Worm (Caenorhabditis elegans) whole organism, L1 larva: Measurements from ENCODE around the gene pmp-5.
A peak's percentile ranks its signal among the peaks of the same experiment; 100 is the strongest.

ENCODE experiments used
- C04F5.9 ChIP-seq: sonication (generic microtip); optimal IDR thresholded peaks from 2 replicates; lab custom pipeline; 2016; ENCODE audit warnings: missing genetic modification characterization, missing compliant biosample characterization
- C16A3.4 ChIP-seq: fragments of 150-350 bp; optimal IDR thresholded peaks from 2 replicates; lab custom pipeline; 2014; ENCODE audit warnings: missing biosample characterization, missing genetic modification characterization
- C34B4.2 ChIP-seq: sonication (generic microtip); optimal IDR thresholded peaks from 2 replicates; lab custom pipeline; 2017; ENCODE audit warnings: mild to moderate bottlenecking, missing genetic modification characterization, missing compliant biosample characterization
- F16B12.6 ChIP-seq: fragments of 150-350 bp; optimal IDR thresholded peaks from 2 replicates; lab custom pipeline; 2014; ENCODE audit warnings: missing biosample characterization, missing genetic modification characterization
- ama-1 ChIP-seq: fragments of 150-350 bp; optimal IDR thresholded peaks from 2 replicates; lab custom pipeline; 2014
- ceh-63 ChIP-seq: fragments of 200-800 bp; sonication (Bioruptor generic); optimal IDR thresholded peaks from 2 replicates; lab custom pipeline; 2018; ENCODE audit warnings: mild to moderate bottlenecking, missing genetic modification characterization, missing compliant biosample characterization
- ceh-82 ChIP-seq, 3 experiments: fragments of 150-350 bp in 1 of 3; sonication (generic microtip) in 2 of 3; optimal IDR thresholded peaks; 2 replicates each; lab custom pipeline; 2014 to 2017; ENCODE audit warnings: missing biosample characterization in 3 of 3, missing genetic modification characterization in 3 of 3
- ceh-88 ChIP-seq: fragments of 200-800 bp; sonication (Bioruptor generic); IDR thresholded peaks from 2 replicates; pipeline ENCODE4 v1.3.6; 2022; ENCODE audit warnings: missing genetic modification characterization, missing compliant biosample characterization
- dsc-1 ChIP-seq: sonication (generic microtip); optimal IDR thresholded peaks from 2 replicates; lab custom pipeline; 2016; ENCODE audit warnings: mild to moderate bottlenecking, missing genetic modification characterization, missing compliant biosample characterization
- efl-1 ChIP-seq, 4 experiments: fragments of 150-350 bp; optimal IDR thresholded peaks in 3 of 4; peaks in 1 of 4; 1 replicate in 1 of 4; 2 replicates in 3 of 4; lab custom pipeline; 2014; ENCODE audit warnings: missing biosample characterization in 2 of 4, missing genetic modification characterization in 2 of 4, missing genetic modification reagents in 2 of 4
- elt-2 ChIP-seq: sonication (generic microtip); optimal IDR thresholded peaks from 2 replicates; lab custom pipeline; 2016; ENCODE audit warnings: missing genetic modification characterization, mild to moderate bottlenecking, inconsistent platforms, missing compliant biosample characterization, missing genetic modification reagents
- fkh-10 ChIP-seq: sonication (generic microtip); optimal IDR thresholded peaks from 2 replicates; lab custom pipeline; 2017; ENCODE audit warnings: missing biosample characterization, missing genetic modification reagents, missing genetic modification characterization
- fkh-4 ChIP-seq: sonication (generic microtip); optimal IDR thresholded peaks from 2 replicates; lab custom pipeline; 2016; ENCODE audit warnings: missing compliant biosample characterization, missing genetic modification characterization, borderline replicate concordance
- fkh-8 ChIP-seq: sonication (generic microtip); optimal IDR thresholded peaks from 2 replicates; lab custom pipeline; 2016; ENCODE audit warnings: mild to moderate bottlenecking, missing genetic modification characterization, missing compliant biosample characterization
- fos-1 ChIP-seq: fragments of 150-350 bp; optimal IDR thresholded peaks from 2 replicates; lab custom pipeline; 2014; ENCODE audit warnings: missing biosample characterization, missing genetic modification characterization
- irx-1 ChIP-seq: sonication (generic microtip); optimal IDR thresholded peaks from 2 replicates; lab custom pipeline; 2016; ENCODE audit warnings: missing genetic modification characterization, missing compliant biosample characterization
- isw-1 ChIP-seq: fragments of 200-800 bp; sonication (Bioruptor generic); IDR thresholded peaks from 2 replicates; pipeline ENCODE4 v1.3.6; 2022; ENCODE audit warnings: missing genetic modification characterization, missing compliant biosample characterization
- jun-1 ChIP-seq: fragments of 150-350 bp; optimal IDR thresholded peaks from 2 replicates; lab custom pipeline; 2014; ENCODE audit warnings: missing biosample characterization, missing genetic modification reagents, missing genetic modification characterization
- lin-14 ChIP-seq: fragments of 200-800 bp; sonication (Bioruptor generic); optimal IDR thresholded peaks from 2 replicates; lab custom pipeline; 2018; ENCODE audit warnings: mild to moderate bottlenecking, missing genetic modification characterization, moderate library complexity, missing compliant biosample characterization
- lin-15B ChIP-seq: fragments of 150-350 bp; sonication (generic microtip); optimal IDR thresholded peaks from 3 replicates; lab custom pipeline; 2014; ENCODE audit warnings: missing biosample characterization, missing genetic modification characterization
- lin-35 ChIP-seq, 2 experiments: fragments of 150-350 bp; optimal IDR thresholded peaks; 2 replicates each; lab custom pipeline; 2014; ENCODE audit warnings: missing biosample characterization in 2 of 2, missing genetic modification characterization in 2 of 2, missing genetic modification reagents in 2 of 2
- lin-39 ChIP-seq: fragments of 150-350 bp; optimal IDR thresholded peaks from 2 replicates; lab custom pipeline; 2014; ENCODE audit warnings: missing biosample characterization, missing genetic modification reagents, missing genetic modification characterization
- lsy-2 ChIP-seq, 2 experiments: fragments of 150-350 bp; optimal IDR thresholded peaks; 2 replicates each; lab custom pipeline; 2014; ENCODE audit warnings: missing biosample characterization in 2 of 2, missing genetic modification characterization in 2 of 2
- mab-9 ChIP-seq: fragments of 200-800 bp; sonication (Bioruptor generic); IDR thresholded peaks from 2 replicates; pipeline ENCODE4 v1.3.6; 2022; ENCODE audit warnings: missing genetic modification reagents, missing genetic modification characterization, missing compliant biosample characterization
- mdl-1 ChIP-seq, 2 experiments: fragments of 150-350 bp; optimal IDR thresholded peaks; 2 replicates each; lab custom pipeline; 2014 to 2017; ENCODE audit warnings: missing biosample characterization in 2 of 2, missing genetic modification characterization in 2 of 2, inconsistent platforms in 1 of 2
- mef-2 ChIP-seq: fragments of 150-350 bp; optimal IDR thresholded peaks from 2 replicates; lab custom pipeline; 2014; ENCODE audit warnings: missing biosample characterization, missing genetic modification characterization
- mep-1 ChIP-seq: fragments of 150-350 bp; optimal IDR thresholded peaks from 2 replicates; lab custom pipeline; 2014; ENCODE audit warnings: missing biosample characterization, missing genetic modification characterization
- nhr-19 ChIP-seq: fragments of 200-800 bp; sonication (Bioruptor generic); conservative IDR thresholded peaks from 2 replicates; pipeline ENCODE4 v1.3.6; 2022; ENCODE audit warnings: missing genetic modification characterization, missing compliant biosample characterization
- nhr-28 ChIP-seq: fragments of 150-350 bp; optimal IDR thresholded peaks from 2 replicates; lab custom pipeline; 2014; ENCODE audit warnings: missing biosample characterization, missing genetic modification characterization
- nhr-47 ChIP-seq: sonication (generic microtip); optimal IDR thresholded peaks from 2 replicates; lab custom pipeline; 2016; ENCODE audit warnings: mild to moderate bottlenecking, missing genetic modification characterization, moderate library complexity, missing compliant biosample characterization
- nhr-71 ChIP-seq: sonication (generic microtip); optimal IDR thresholded peaks from 2 replicates; lab custom pipeline; 2016; ENCODE audit warnings: mild to moderate bottlenecking, missing genetic modification characterization, moderate library complexity, missing compliant biosample characterization
- nhr-76 ChIP-seq: sonication (generic microtip); optimal IDR thresholded peaks from 2 replicates; lab custom pipeline; 2017; ENCODE audit warnings: missing biosample characterization, missing genetic modification characterization
- nhr-84 ChIP-seq: sonication (generic microtip); optimal IDR thresholded peaks from 2 replicates; lab custom pipeline; 2017; ENCODE audit warnings: missing biosample characterization, missing genetic modification characterization
- nhr-90 ChIP-seq: sonication (generic microtip); optimal IDR thresholded peaks from 2 replicates; lab custom pipeline; 2016; ENCODE audit warnings: mild to moderate bottlenecking, missing genetic modification characterization, missing compliant biosample characterization; ENCODE audit not compliant: poor library complexity
- pag-3 ChIP-seq: sonication (generic microtip); optimal IDR thresholded peaks from 2 replicates; lab custom pipeline; 2017; ENCODE audit warnings: missing genetic modification characterization, mild to moderate bottlenecking, missing compliant biosample characterization, antibody characterized with exemption, borderline replicate concordance; ENCODE audit not compliant: insufficient read depth
- pax-3 ChIP-seq: fragments of 200-800 bp; sonication (Bioruptor generic); optimal IDR thresholded peaks from 2 replicates; lab custom pipeline; 2018; ENCODE audit warnings: mild to moderate bottlenecking, missing genetic modification characterization, moderate library complexity, missing compliant biosample characterization
- pqm-1 ChIP-seq: sonication (generic microtip); optimal IDR thresholded peaks from 3 replicates; lab custom pipeline; 2017; ENCODE audit warnings: missing biosample characterization, missing genetic modification characterization
- rnt-1 ChIP-seq: sonication (generic microtip); optimal IDR thresholded peaks from 2 replicates; lab custom pipeline; 2016; ENCODE audit warnings: mild to moderate bottlenecking, missing genetic modification characterization, moderate library complexity, missing compliant biosample characterization
- skn-1 ChIP-seq: fragments of 150-350 bp; optimal IDR thresholded peaks from 2 replicates; lab custom pipeline; 2014; ENCODE audit warnings: missing biosample characterization, missing genetic modification characterization
- snpc-4 ChIP-seq: fragments of 150-350 bp; optimal IDR thresholded peaks from 2 replicates; lab custom pipeline; 2014; ENCODE audit warnings: missing biosample characterization, missing genetic modification characterization
- snu-23 ChIP-seq: sonication (generic microtip); optimal IDR thresholded peaks from 2 replicates; lab custom pipeline; 2016; ENCODE audit warnings: missing genetic modification characterization, missing compliant biosample characterization
- sptf-1 ChIP-seq: fragments of 150-350 bp; optimal IDR thresholded peaks from 2 replicates; lab custom pipeline; 2014; ENCODE audit warnings: missing biosample characterization, missing genetic modification characterization
- sup-37 ChIP-seq: fragments of 200-800 bp; sonication (Bioruptor generic); optimal IDR thresholded peaks from 2 replicates; lab custom pipeline; 2018; ENCODE audit warnings: mild to moderate bottlenecking, missing genetic modification characterization, missing compliant biosample characterization
- swsn-7 ChIP-seq: sonication (generic microtip); optimal IDR thresholded peaks from 2 replicates; lab custom pipeline; 2016; ENCODE audit warnings: missing genetic modification characterization, missing compliant biosample characterization
- tbx-2 ChIP-seq: sonication (generic microtip); optimal IDR thresholded peaks from 2 replicates; lab custom pipeline; 2016; ENCODE audit warnings: missing genetic modification characterization, missing compliant biosample characterization
- tlp-1 ChIP-seq: fragments of 150-350 bp; optimal IDR thresholded peaks from 2 replicates; lab custom pipeline; 2014; ENCODE audit warnings: missing biosample characterization, missing genetic modification characterization
- unc-130 ChIP-seq: fragments of 150-350 bp; optimal IDR thresholded peaks from 2 replicates; lab custom pipeline; 2017; ENCODE audit warnings: missing biosample characterization, missing genetic modification characterization, inconsistent platforms
- unc-86 ChIP-seq: sonication (generic microtip); optimal IDR thresholded peaks from 2 replicates; lab custom pipeline; 2016; ENCODE audit warnings: missing genetic modification characterization, missing compliant biosample characterization
- zag-1 ChIP-seq: fragments of 150-350 bp; optimal IDR thresholded peaks from 2 replicates; lab custom pipeline; 2014; ENCODE audit warnings: missing biosample characterization, missing genetic modification characterization
- ztf-4 ChIP-seq: fragments of 150-350 bp; optimal IDR thresholded peaks from 2 replicates; lab custom pipeline; 2014; ENCODE audit warnings: missing biosample characterization, missing genetic modification characterization

pmp-5 gene

DNA sequence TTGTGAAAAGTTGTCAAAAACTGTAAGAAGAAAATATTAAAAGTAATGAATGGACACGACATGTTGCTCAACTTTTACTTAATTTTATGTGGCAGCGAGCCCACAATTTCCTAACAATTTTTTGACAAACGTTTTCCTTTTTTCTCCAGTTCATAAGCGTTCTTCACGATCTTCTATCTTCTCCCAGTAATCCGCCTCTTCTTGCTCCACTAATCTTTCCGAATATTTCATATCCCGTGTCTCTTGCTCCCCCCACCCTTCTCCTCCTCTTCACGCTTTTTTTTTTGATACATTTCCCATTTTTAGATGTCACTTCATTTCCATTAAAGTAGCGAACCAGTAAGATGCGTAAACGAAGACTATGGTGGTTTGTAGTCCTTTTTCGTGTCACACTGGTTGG, 32.7 kb downstream of the pmp-5 start, which contains the start of gene scd-2:
TSS of gene scd-2 (plus strand) at position 301 of the 400 bp plus-strand sequence.
- TF ChIP-seq nhr-47 (tag; lab: Kevin White, UChicago) (no peak), nhr-84 (tag; lab: Kevin White, UChicago) (no peak), ceh-63 (GFP tag; lab: Kevin White, UChicago) (no peak), sptf-1 (no peak), lin-39 (tag; lab: Kevin White, UChicago) (no peak), nhr-28 (tag; lab: Kevin White, UChicago) (no peak), nhr-19 (GFP tag; lab: Robert Waterston, UW) (no peak), ztf-4 (no peak), C04F5.9 (tag; lab: Kevin White, UChicago) (no peak), nhr-76 (no peak), zag-1 (no peak), nhr-90 (no peak), rnt-1 (tag; lab: Kevin White, UChicago) (no peak), fkh-4 (tag; lab: Kevin White, UChicago) (no peak), swsn-7 (tag; lab: Kevin White, UChicago) (no peak), F16B12.6 (no peak), mab-9 (no peak)

DNA sequence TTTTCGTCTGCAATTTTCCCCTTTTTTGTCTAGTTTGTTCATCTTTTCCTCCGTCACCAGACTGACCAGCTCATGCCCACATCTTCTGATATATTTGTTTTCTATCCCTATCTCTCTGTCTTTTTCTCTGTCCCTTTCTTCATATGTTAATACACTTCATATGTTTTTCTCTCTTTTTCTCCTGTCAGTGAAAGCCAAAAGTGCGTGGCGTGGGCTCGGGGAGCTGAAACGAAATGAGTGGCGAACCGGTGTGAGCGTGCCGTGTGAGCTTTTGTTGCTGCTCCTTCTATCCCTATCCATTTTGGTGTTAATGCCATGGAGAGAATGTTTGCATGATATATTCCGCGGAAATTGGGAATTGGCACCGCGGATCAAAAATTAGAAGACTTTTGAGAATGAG, 33.7 kb downstream of the pmp-5 start:
- TF ChIP-seq ceh-88 (GFP tag; lab: Robert Waterston, UW) (no peak), fkh-10 (GFP tag; lab: Kevin White, UChicago) (no peak), F16B12.6 (no peak), snpc-4 (tag; lab: Kevin White, UChicago) (no peak), nhr-28 (tag; lab: Kevin White, UChicago) (no peak), pag-3 (no peak), fkh-8 (peak; percentile 67), mab-9 (no peak), unc-86 (peak; percentile 2), unc-130 (tag; lab: Kevin White, UChicago) (no peak), jun-1 (tag; lab: Kevin White, UChicago) (no peak), elt-2 (tag; lab: Kevin White, UChicago) (no peak), lin-14 (GFP tag; lab: Kevin White, UChicago) (peak; percentile 34), nhr-76 (no peak), mef-2 (tag; lab: Kevin White, UChicago) (no peak), skn-1 (tag; lab: Kevin White, UChicago) (no peak), irx-1 (no peak), fos-1 (tag; lab: Kevin White, UChicago) (no peak), lsy-2 (tag; optimal IDR thresholded peaks at IDR 0.05; lab: Kevin White, UChicago) (peak in 1 of 2 experiments; percentile 2), lin-15B (tag; lab: Kevin White, UChicago) (no peak), mdl-1 (tag; optimal IDR thresholded peaks at IDR 0.05; lab: Kevin White, UChicago) (no peak), ceh-82 (tag; optimal IDR thresholded peaks at IDR 0.05; lab: Kevin White, UChicago) (peak in 1 of 3 experiments; percentile 24), dsc-1 (tag; lab: Kevin White, UChicago) (peak; percentile 35), tlp-1 (tag; lab: Kevin White, UChicago) (no peak), snu-23 (GFP tag; lab: Kevin White, UChicago) (no peak)

DNA sequence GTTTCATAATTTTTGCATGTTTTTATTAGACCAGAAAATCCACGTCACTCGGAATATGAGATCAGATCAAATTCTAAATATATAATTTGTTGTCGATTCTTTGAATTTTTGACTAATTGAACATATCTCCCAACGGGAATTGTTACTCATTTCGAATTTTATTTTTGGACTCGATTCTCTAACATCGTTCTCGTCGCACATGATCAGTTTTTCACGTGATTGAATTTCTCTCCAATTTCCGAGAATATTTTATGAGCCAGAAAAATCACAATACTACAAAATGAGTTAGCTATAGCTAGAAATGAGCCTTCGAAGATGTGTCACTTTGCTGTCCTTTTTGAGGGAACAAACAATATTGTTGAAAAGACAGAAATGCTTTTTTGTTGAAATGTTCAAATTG, 34.8 kb downstream of the pmp-5 start:
- peak; percentile 18 for TF ChIP-seq fos-1 (tag; lab: Kevin White, UChicago)
- TF ChIP-seq jun-1 (tag; lab: Kevin White, UChicago), result no peak
- no peak for TF ChIP-seq C34B4.2 (tag; lab: Kevin White, UChicago)
- TF ChIP-seq pqm-1, result no peak
- TF ChIP-seq efl-1 (optimal IDR thresholded peaks at IDR 0.05; lab: Kevin White, UChicago), result no peak
- no peak for TF ChIP-seq efl-1 (GFP tag; optimal IDR thresholded peaks at IDR 0.05 in 1 of 2; lab: Kevin White, UChicago)
- TF ChIP-seq mep-1 (tag; lab: Kevin White, UChicago), result peak; percentile 10
- TF ChIP-seq ceh-82 (tag; optimal IDR thresholded peaks at IDR 0.05; lab: Kevin White, UChicago), result no peak
- peak; percentile 83 for TF ChIP-seq nhr-47 (tag; lab: Kevin White, UChicago)
- no peak for TF ChIP-seq ama-1 (lab: Kevin White, UChicago)
- no peak for TF ChIP-seq nhr-90
- TF ChIP-seq sup-37 (GFP tag; lab: Kevin White, UChicago), result no peak
- no peak for TF ChIP-seq snpc-4 (tag; lab: Kevin White, UChicago)
- TF ChIP-seq nhr-19 (GFP tag; lab: Robert Waterston, UW), result 0 out of 2 replicates have a peak, but pooled peaks have one; percentile 12
- TF ChIP-seq nhr-71 (tag; lab: Kevin White, UChicago), result peak; percentile 88
- no peak for TF ChIP-seq tbx-2 (tag; lab: Kevin White, UChicago)
- TF ChIP-seq swsn-7 (tag; lab: Kevin White, UChicago), result peak; percentile 52
- no peak for TF ChIP-seq isw-1 (GFP tag; lab: Robert Waterston, UW)
- TF ChIP-seq pag-3, result no peak
- TF ChIP-seq lin-14 (GFP tag; lab: Kevin White, UChicago), result peak; percentile 49
- TF ChIP-seq pax-3 (tag; lab: Kevin White, UChicago), result peak; percentile 61
- TF ChIP-seq lin-35 (GFP tag; optimal IDR thresholded peaks at IDR 0.05; lab: Kevin White, UChicago), result no peak
- no peak for TF ChIP-seq C16A3.4
